Fruit fly (Drosophila melanogaster): ENCODE results near the gene CG9471.

CG9471 gene

dm6 chr3R:9767620-9768592 is 3.4 kb downstream of the CG9471 start, which contains the start of gene Naa80 (continued):
- TF ChIP-seq Lpt (GFP tag; optimal IDR thresholded peaks at IDR 0.05) (peak; percentile 35), pdm3 (GFP tag; optimal IDR thresholded peaks at IDR 0.05) (no peak), eg (GFP tag; IDR thresholded peaks at IDR 0.05) (0 out of 3 replicates have a peak, but pooled peaks have one; percentile 30), svp (GFP tag) (no peak), Sox14 (GFP tag; optimal IDR thresholded peaks at IDR 0.05) (peak; percentile 83), Eip75B (GFP tag; optimal IDR thresholded peaks at IDR 0.05) (peak; percentile 64), ss (GFP tag; optimal IDR thresholded peaks at IDR 0.05) (peak; percentile 47 to 65), Hr39 (GFP tag; optimal IDR thresholded peaks at IDR 0.05) (peak; percentile 67), acj6 (GFP tag; optimal IDR thresholded peaks at IDR 0.05) (peak; percentile 44), CG32006 (GFP tag; optimal IDR thresholded peaks at IDR 0.05) (no peak), CG6854 (GFP tag; optimal IDR thresholded peaks at IDR 0.05) (no peak), CG6792 (GFP tag; optimal IDR thresholded peaks at IDR 0.05) (peak; percentile 59), lz (GFP tag; optimal IDR thresholded peaks at IDR 0.05) (peak; percentile 63), Gug (GFP tag; IDR thresholded peaks at IDR 0.05) (no peak), Sox15 (GFP tag; optimal IDR thresholded peaks at IDR 0.05) (peak; percentile 24), CG6276 (GFP tag; optimal IDR thresholded peaks at IDR 0.05) (no peak), CG10631 (GFP tag; optimal IDR thresholded peaks at IDR 0.05) (peak; percentile 75), Smox (GFP tag; optimal IDR thresholded peaks at IDR 0.05) (no peak), cyc (GFP tag; optimal IDR thresholded peaks at IDR 0.05) (peak; percentile 73), CG3919 (GFP tag; optimal IDR thresholded peaks at IDR 0.05) (peak; percentile 71), CG11902 (GFP tag; optimal IDR thresholded peaks at IDR 0.05) (peak; percentile 32), Hr4 (GFP tag; optimal IDR thresholded peaks at IDR 0.05) (no peak), CG16779 (tag; optimal IDR thresholded peaks at IDR 0.05) (no peak), CG4318 (GFP tag; optimal IDR thresholded peaks at IDR 0.05) (no peak)

DNA sequence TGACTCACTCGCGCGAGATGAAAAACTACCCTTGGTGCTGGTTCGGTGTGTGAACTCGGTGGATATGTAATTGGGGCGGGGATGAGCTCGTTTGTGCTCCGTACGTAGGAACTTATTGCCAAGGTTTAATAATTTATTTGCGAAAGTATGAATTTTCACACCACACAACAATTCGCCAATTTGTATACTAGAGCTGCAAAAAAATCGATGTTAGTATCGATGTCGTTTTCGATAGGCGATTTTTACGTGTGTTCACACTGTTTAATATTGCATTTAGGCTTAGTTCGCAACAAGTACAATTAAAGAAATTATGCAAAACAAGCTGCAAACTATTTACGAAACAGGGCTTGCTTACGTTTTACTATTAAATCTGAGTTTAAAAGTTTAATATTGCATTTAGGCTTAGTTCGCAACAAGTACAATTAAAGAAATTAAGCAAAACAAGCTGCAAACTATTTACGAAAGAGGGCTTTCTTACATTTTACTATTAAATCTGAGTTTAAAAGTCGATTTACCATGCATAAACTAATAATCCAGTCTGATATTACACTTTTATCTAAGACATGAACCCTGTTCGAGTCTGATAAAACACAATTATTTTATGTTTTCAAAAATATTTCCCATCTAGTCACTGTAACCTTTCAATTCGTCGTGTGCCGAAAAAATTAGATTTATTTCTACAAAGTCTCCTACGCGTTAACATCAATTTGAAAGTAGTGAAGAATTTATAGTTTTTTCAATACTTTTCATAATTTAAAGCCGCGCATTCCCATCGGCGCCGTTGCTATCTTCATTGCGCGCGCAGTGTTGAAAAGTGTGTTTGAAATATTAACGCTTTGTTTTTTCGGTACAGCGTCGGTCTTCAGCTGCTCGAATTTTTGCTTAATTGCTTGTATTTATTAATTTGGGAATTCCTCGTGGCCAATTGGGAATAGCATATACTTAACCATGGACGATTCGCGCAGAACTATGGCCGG is 8.1 kb downstream of the CG9471 start, which contains the start of the genes Snap24 and CG8478:
Snap24 (minus strand) TSS at position 196 of the 977 bp plus-strand sequence.
CG8478 (plus strand) TSS at position 696 of the 977 bp plus-strand sequence.
- no peak for TF ChIP-seq Smox (GFP tag; optimal IDR thresholded peaks at IDR 0.05)
- TF ChIP-seq CG3032 (tag; optimal IDR thresholded peaks at IDR 0.05), result peak; percentile 13
- peak; percentile 61 for TF ChIP-seq Eip78C (GFP tag)
- TF ChIP-seq CG6808 (GFP tag; optimal IDR thresholded peaks at IDR 0.05), result no peak
- TF ChIP-seq fkh (GFP tag; optimal IDR thresholded peaks at IDR 0.05), result no peak
- TF ChIP-seq CG9139 (GFP tag; optimal IDR thresholded peaks at IDR 0.05), result no peak
- TF ChIP-seq topi (GFP tag; optimal IDR thresholded peaks at IDR 0.05), result peak; percentile 44

dm6 chr3R:9759360-9760191 is 11.8 kb downstream of the CG9471 start, which contains the start of gene Mpi:
TSS of gene Mpi (plus strand) at chr3R:9759622.
- TF ChIP-seq CG3032 (tag; optimal IDR thresholded peaks at IDR 0.05), result peak; percentile 36
- TF ChIP-seq eg (GFP tag; IDR thresholded peaks at IDR 0.05), result 0 out of 3 replicates have a peak, but pooled peaks have one; percentile 30
- peak; percentile 98 for TF ChIP-seq svp (GFP tag)
- no peak for TF ChIP-seq CG6808 (GFP tag; optimal IDR thresholded peaks at IDR 0.05)
- TF ChIP-seq CG8119 (GFP tag; IDR thresholded peaks at IDR 0.05), result 0 out of 3 replicates have a peak, but pooled peaks have one; percentile 23
- peak; percentile 34 for TF ChIP-seq esn (GFP tag; optimal IDR thresholded peaks at IDR 0.05)

Measured in whole organism, prepupa.